Worm (Caenorhabditis elegans) whole organism, L4 larva: ENCODE data around the gene ddx-15.

Source experiments
- ama-1 ChIP-seq: fragments of 150-350 bp; optimal IDR thresholded peaks from 2 replicates; lab custom pipeline; 2014; ENCODE audit warnings: inconsistent platforms, mixed read lengths
- dmd-8 ChIP-seq: fragments of 200-800 bp; sonication (Bioruptor generic); IDR thresholded peaks from 2 replicates; pipeline ENCODE4 v1.3.6; 2022; ENCODE audit warnings: missing genetic modification characterization, missing compliant biosample characterization
- fkh-10 ChIP-seq: fragments of 150-350 bp; optimal IDR thresholded peaks from 2 replicates; lab custom pipeline; 2014; ENCODE audit warnings: missing biosample characterization, missing genetic modification reagents, missing genetic modification characterization
- nhr-11 ChIP-seq: fragments of 150-350 bp; optimal IDR thresholded peaks from 2 replicates; lab custom pipeline; 2014; ENCODE audit warnings: missing biosample characterization, missing genetic modification characterization
- nhr-111 ChIP-seq: fragments of 200-800 bp; sonication (Bioruptor generic); optimal IDR thresholded peaks from 2 replicates; lab custom pipeline; 2018; ENCODE audit warnings: mild to moderate bottlenecking, missing genetic modification characterization, missing compliant biosample characterization
- nhr-237 ChIP-seq: sonication (generic microtip); optimal IDR thresholded peaks from 2 replicates; lab custom pipeline; 2017; ENCODE audit warnings: missing biosample characterization, missing genetic modification characterization
- nhr-6 ChIP-seq: fragments of 150-350 bp; optimal IDR thresholded peaks from 2 replicates; lab custom pipeline; 2014; ENCODE audit warnings: missing biosample characterization, missing genetic modification characterization
- nhr-77 ChIP-seq: fragments of 150-350 bp; optimal IDR thresholded peaks from 2 replicates; lab custom pipeline; 2014; ENCODE audit warnings: missing biosample characterization, missing genetic modification characterization
- ztf-11 ChIP-seq: fragments of 150-350 bp; optimal IDR thresholded peaks from 2 replicates; lab custom pipeline; 2014; ENCODE audit warnings: missing biosample characterization, missing genetic modification characterization

ce11 chrIII:5634509-5634908 is 43.0 kb upstream of the ddx-15 start:
- TF ChIP-seq nhr-237: no peak
- TF ChIP-seq nhr-11 (tag; lab: Kevin White, UChicago): no peak
- TF ChIP-seq ama-1: no peak
- no peak for TF ChIP-seq fkh-10 (GFP tag; lab: Kevin White, UChicago)
- no peak for TF ChIP-seq dmd-8 (GFP tag; lab: Robert Waterston, UW)
- TF ChIP-seq ztf-11 (tag; lab: Kevin White, UChicago): no peak
- no peak for TF ChIP-seq nhr-77 (tag; lab: Kevin White, UChicago)
- no peak for TF ChIP-seq nhr-6 (tag; lab: Kevin White, UChicago)
- no peak for TF ChIP-seq nhr-111 (GFP tag; lab: Kevin White, UChicago)
